Fruit fly (Drosophila melanogaster): ENCODE results near the gene CG12995.

DNA sequence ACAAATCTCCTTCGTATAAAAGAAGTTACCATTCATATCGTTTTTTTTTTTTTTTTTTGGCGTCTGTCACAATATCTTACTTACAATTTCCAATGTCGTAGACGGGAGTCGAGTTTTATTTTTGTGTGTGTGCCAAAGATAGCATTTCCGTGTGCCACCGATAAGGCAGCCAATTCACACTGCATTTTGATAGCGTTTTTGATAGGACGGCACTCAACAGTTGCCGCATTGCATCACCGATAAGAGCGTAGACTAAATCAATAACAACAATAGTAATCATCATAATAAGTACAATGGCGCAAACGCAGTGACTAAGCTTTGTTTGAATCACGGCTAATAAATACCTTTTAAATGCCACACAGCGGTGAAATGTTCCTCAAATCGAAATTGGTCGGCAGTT lies 23.4 kb downstream of the CG12995 start:
- TF ChIP-seq Myc (optimal IDR thresholded peaks at IDR 0.05): no peak
- no peak for TF ChIP-seq OdsH (GFP tag; optimal IDR thresholded peaks at IDR 0.05)
- TF ChIP-seq jim (GFP tag; optimal IDR thresholded peaks at IDR 0.05): no peak
